Worm (Caenorhabditis elegans): ENCODE measurements around the gene F37C4.4.

ce11 chrIV:3819278-3819777 is 47.8 kb upstream of the F37C4.4 start, which contains the start of gene bris-1:
- no peak for TF ChIP-seq lsy-2 (tag; optimal IDR thresholded peaks at IDR 0.05)
- no peak for TF ChIP-seq efl-1 (optimal IDR thresholded peaks at IDR 0.05)
- TF ChIP-seq efl-1 (GFP tag; optimal IDR thresholded peaks at IDR 0.05 in 1 of 2) = no peak
- TF ChIP-seq elt-3 (tag; optimal IDR thresholded peaks at IDR 0.05) = no peak
- no peak for TF ChIP-seq dpl-1 (GFP tag; optimal IDR thresholded peaks at IDR 0.05)
- no peak for TF ChIP-seq snpc-4 (tag; optimal IDR thresholded peaks at IDR 0.05)
- no peak for TF ChIP-seq nhr-28 (tag; optimal IDR thresholded peaks at IDR 0.05)
- TF ChIP-seq mab-9 (GFP tag; IDR thresholded peaks at IDR 0.05) = no peak
- no peak for TF ChIP-seq blmp-1 (tag; optimal IDR thresholded peaks at IDR 0.05)
- no peak for TF ChIP-seq ama-1 (optimal IDR thresholded peaks at IDR 0.05)
- TF ChIP-seq nhr-237 (tag; optimal IDR thresholded peaks at IDR 0.05) = no peak

All from whole organism, L1 larva.